Worm (Caenorhabditis elegans) whole organism, L4/young adult: ENCODE measurements around the gene Y47D3B.12.

Experiments used
- W03F9.2 ChIP-seq: fragments of 150-350 bp; optimal IDR thresholded peaks from 2 replicates; lab custom pipeline; 2014; ENCODE audit warnings: missing biosample characterization, missing genetic modification characterization
- dao-5 ChIP-seq: sonication (generic microtip); optimal IDR thresholded peaks from 2 replicates; lab custom pipeline; 2016; ENCODE audit warnings: missing genotype, missing genetic modification characterization, moderate library complexity, missing compliant biosample characterization
- him-1 ChIP-seq: sonication (generic microtip); optimal IDR thresholded peaks from 2 replicates; lab custom pipeline; 2016; ENCODE audit warnings: missing genotype, missing genetic modification reagents, missing genetic modification characterization, missing compliant biosample characterization

ce11 chrIII:11405049-11405448 lies 2.2 kb downstream of the Y47D3B.12 start, which contains the start of gene Y47D3B.4:
- TF ChIP-seq dao-5 (tag; lab: Kevin White, UChicago): no peak
- TF ChIP-seq him-1 (tag; lab: Kevin White, UChicago): no peak
- no peak for TF ChIP-seq W03F9.2 (tag; lab: Kevin White, UChicago)
